Worm (Caenorhabditis elegans) whole organism, midembryonic: ENCODE data around the gene R05H10.3.

Experiments
- cog-1 ChIP-seq: sonication (generic microtip); optimal IDR thresholded peaks from 2 replicates; lab custom pipeline; 2016; ENCODE audit warnings: missing genetic modification characterization, missing compliant biosample characterization
- flt-1 ChIP-seq: fragments of 200-800 bp; sonication (Bioruptor generic); IDR thresholded peaks from 2 replicates; pipeline ENCODE4 v1.3.6; 2022; ENCODE audit warnings: missing genetic modification characterization, missing compliant biosample characterization
- klf-2 ChIP-seq: fragments of 200-800 bp; sonication (Bioruptor generic); conservative IDR thresholded peaks from 2 replicates; pipeline ENCODE4 v1.3.6; 2022; ENCODE audit warnings: missing genetic modification reagents, missing genetic modification characterization, missing compliant biosample characterization
- med-1 ChIP-seq: sonication (generic microtip); optimal IDR thresholded peaks from 2 replicates; lab custom pipeline; 2017; ENCODE audit warnings: missing genetic modification characterization, mild to moderate bottlenecking, missing compliant biosample characterization, antibody characterized with exemption, missing genetic modification reagents; ENCODE audit not compliant: insufficient read depth
- ref-1 ChIP-seq: fragments of 200-800 bp; sonication (Bioruptor generic); conservative IDR thresholded peaks from 2 replicates; pipeline ENCODE4 v1.3.6; 2022; ENCODE audit warnings: missing genetic modification reagents, missing genetic modification characterization, missing compliant biosample characterization
- tab-1 ChIP-seq: fragments of 200-800 bp; sonication (Bioruptor generic); IDR thresholded peaks from 2 replicates; pipeline ENCODE4 v1.3.6; 2022; ENCODE audit warnings: missing genetic modification characterization, missing compliant biosample characterization
- ztf-23 ChIP-seq: fragments of 200-800 bp; sonication (Bioruptor generic); IDR thresholded peaks from 2 replicates; pipeline ENCODE4 v1.3.6; 2022; ENCODE audit warnings: missing genetic modification reagents, missing genetic modification characterization, missing compliant biosample characterization

- TF ChIP-seq tab-1 (GFP tag; lab: Robert Waterston, UW): no peak
- TF ChIP-seq klf-2: no peak
- TF ChIP-seq flt-1 (GFP tag; lab: Robert Waterston, UW): no peak
- TF ChIP-seq med-1 (GFP tag; lab: Kevin White, UChicago): no peak
- TF ChIP-seq ref-1 (GFP tag; lab: Robert Waterston, UW): no peak
- TF ChIP-seq ztf-23 (GFP tag; lab: Robert Waterston, UW): no peak
- TF ChIP-seq cog-1: no peak
These were observed 34.9 kb downstream of the R05H10.3 start for ce11 chrII:14904635-14905034.
